Fruit fly (Drosophila melanogaster) whole organism, embryonic: ENCODE results near the gene CG32645.
A peak's percentile ranks its signal among the peaks of the same experiment; 100 is the strongest.

Experiments
- Awh ChIP-seq: fragments of 200-800 bp; sonication (Bioruptor generic); IDR thresholded peaks from 2 replicates; pipeline ENCODE4, ENCODE4 v1.3.6; 2022; ENCODE audit warnings: missing biosample characterization, missing genetic modification characterization
- CG10267 ChIP-seq: fragments of 200-800 bp; sonication (Bioruptor generic); optimal IDR thresholded peaks from 2 replicates; lab custom pipeline; 2018; ENCODE audit warnings: missing biosample characterization, mild to moderate bottlenecking, missing genetic modification characterization, moderate library complexity
- CG12659 ChIP-seq: fragments of 200-800 bp; sonication (Bioruptor generic); optimal IDR thresholded peaks from 3 replicates; lab custom pipeline; 2017; ENCODE audit warnings: mild to moderate bottlenecking, missing biosample characterization, missing genetic modification reagents, missing genetic modification characterization
- CG16813 ChIP-seq: fragments of 200-800 bp; sonication (Bioruptor generic); IDR thresholded peaks from 3 replicates; pipeline ENCODE4 v1.3.6; 2022; ENCODE audit warnings: missing biosample characterization, missing genetic modification characterization; ENCODE audit not compliant: partially characterized antibody
- CG16815 ChIP-seq: fragments of 200-800 bp; sonication (Bioruptor generic); optimal IDR thresholded peaks from 3 replicates; lab custom pipeline; 2017; ENCODE audit warnings: missing biosample characterization, mild to moderate bottlenecking, missing genetic modification characterization
- CG18476 ChIP-seq: fragments of 200-800 bp; sonication (Bioruptor generic); optimal IDR thresholded peaks from 2 replicates; lab custom pipeline; 2016; ENCODE audit warnings: missing biosample characterization, mild to moderate bottlenecking, missing genetic modification characterization
- CG18619 ChIP-seq: fragments of 200-800 bp; sonication (Bioruptor generic); optimal IDR thresholded peaks from 3 replicates; lab custom pipeline; 2017; ENCODE audit warnings: missing biosample characterization, mild to moderate bottlenecking, missing genetic modification characterization
- CG2116 ChIP-seq: fragments of 200-800 bp; sonication (Bioruptor generic); optimal IDR thresholded peaks from 3 replicates; lab custom pipeline; 2018; ENCODE audit warnings: missing biosample characterization, mild to moderate bottlenecking, missing genetic modification characterization
- CG34376 ChIP-seq: fragments of 200-800 bp; sonication (Bioruptor generic); optimal IDR thresholded peaks from 2 replicates; lab custom pipeline; 2018; ENCODE audit warnings: missing biosample characterization, mild to moderate bottlenecking, missing genetic modification characterization
- CG3726 ChIP-seq: fragments of 200-800 bp; sonication (Bioruptor generic); IDR thresholded peaks from 3 replicates; pipeline ENCODE4, ENCODE4 v1.3.6; 2022; ENCODE audit warnings: missing biosample characterization, missing genetic modification characterization
- CG3995 ChIP-seq: fragments of 200-800 bp; sonication (Bioruptor generic); optimal IDR thresholded peaks from 3 replicates; lab custom pipeline; 2016; ENCODE audit warnings: missing biosample characterization, missing genetic modification characterization
- CG43689 ChIP-seq: fragments of 200-800 bp; sonication (Bioruptor generic); IDR thresholded peaks from 2 replicates; pipeline ENCODE4 v1.3.6; 2022; ENCODE audit warnings: missing biosample characterization, missing genetic modification characterization
- CG4617 ChIP-seq: fragments of 200-800 bp; sonication (Bioruptor generic); optimal IDR thresholded peaks from 3 replicates; lab custom pipeline; 2016; ENCODE audit warnings: missing biosample characterization, missing genetic modification characterization, borderline replicate concordance
- CG5953 ChIP-seq: fragments of 200-800 bp; sonication (Bioruptor generic); IDR thresholded peaks from 2 replicates; pipeline ENCODE4 v1.3.6; 2022; ENCODE audit warnings: missing biosample characterization, missing genetic modification characterization
- CG6854 ChIP-seq: fragments of 200-800 bp; sonication (Bioruptor generic); optimal IDR thresholded peaks from 3 replicates; lab custom pipeline; 2017; ENCODE audit warnings: missing biosample characterization, mild to moderate bottlenecking, missing genetic modification characterization
- CG7271 ChIP-seq: fragments of 200-800 bp; sonication (Bioruptor generic); optimal IDR thresholded peaks from 2 replicates; lab custom pipeline; 2018; ENCODE audit warnings: missing biosample characterization, mild to moderate bottlenecking, missing genetic modification characterization, moderate library complexity
- CG7556 ChIP-seq: fragments of 200-800 bp; sonication (Bioruptor generic); optimal IDR thresholded peaks from 2 replicates; lab custom pipeline; 2017; ENCODE audit warnings: missing biosample characterization, mild to moderate bottlenecking, missing genetic modification characterization
- CG8290 ChIP-seq, 3 experiments: fragments of 200-800 bp; sonication (Bioruptor generic); optimal IDR thresholded peaks; 2 replicates each; lab custom pipeline; 2016 to 2019; ENCODE audit warnings: missing biosample characterization in 3 of 3, missing genetic modification characterization in 3 of 3, mild to moderate bottlenecking in 2 of 3, moderate library complexity in 1 of 3
- CG9797 ChIP-seq: fragments of 200-800 bp; sonication (Bioruptor generic); optimal IDR thresholded peaks from 3 replicates; lab custom pipeline; 2018; ENCODE audit warnings: missing biosample characterization, mild to moderate bottlenecking, missing genetic modification characterization
- Drgx ChIP-seq: fragments of 200-800 bp; sonication (Bioruptor generic); IDR thresholded peaks from 2 replicates; pipeline ENCODE4 v1.3.6; 2022; ENCODE audit warnings: missing biosample characterization, missing genetic modification characterization
- H2.0 ChIP-seq: fragments of 200-800 bp; sonication (Bioruptor generic); IDR thresholded peaks from 2 replicates; pipeline ENCODE4 v1.3.6; 2022; ENCODE audit warnings: missing biosample characterization, missing genetic modification characterization
- HLH54F ChIP-seq: fragments of 200-800 bp; sonication (Bioruptor generic); optimal IDR thresholded peaks from 3 replicates; lab custom pipeline; 2016; ENCODE audit warnings: missing biosample characterization, missing genetic modification characterization
- Mes4 ChIP-seq: fragments of 200-800 bp; sonication (Bioruptor generic); optimal IDR thresholded peaks from 2 replicates; lab custom pipeline; 2016; ENCODE audit warnings: missing biosample characterization, missing genetic modification characterization
- Optix ChIP-seq: fragments of 200-800 bp; sonication (Bioruptor generic); IDR thresholded peaks from 3 replicates; pipeline ENCODE4 v1.3.6; 2022; ENCODE audit warnings: missing biosample characterization, missing genetic modification characterization
- Scr ChIP-seq: fragments of 200-800 bp; sonication (Bioruptor generic); IDR thresholded peaks from 2 replicates; pipeline ENCODE4 v1.3.6; 2022; ENCODE audit warnings: missing biosample characterization, missing genetic modification characterization; ENCODE audit not compliant: partially characterized antibody
- Sry-β ChIP-seq: fragments of 200-800 bp; sonication (Bioruptor generic); optimal IDR thresholded peaks from 2 replicates; lab custom pipeline; 2018; ENCODE audit warnings: missing biosample characterization, mild to moderate bottlenecking, missing genetic modification characterization, moderate library complexity
- Sry-δ ChIP-seq: fragments of 200-800 bp; sonication (Bioruptor generic); optimal IDR thresholded peaks from 2 replicates; lab custom pipeline; 2016; ENCODE audit warnings: missing biosample characterization, missing genetic modification characterization
- Ssrp ChIP-seq: fragments of 200-800 bp; sonication (Bioruptor generic); optimal IDR thresholded peaks from 2 replicates; lab custom pipeline; 2018; ENCODE audit warnings: missing biosample characterization, mild to moderate bottlenecking, missing genetic modification characterization, moderate library complexity
- TFAM ChIP-seq: fragments of 200-800 bp; sonication (Bioruptor generic); optimal IDR thresholded peaks from 2 replicates; lab custom pipeline; 2017; ENCODE audit warnings: missing biosample characterization, missing genetic modification characterization, inconsistent platforms
- Trl ChIP-seq, 3 experiments: fragments of >200 bp in 2 of 3; fragments of 200-800 bp in 1 of 3; sonication (Bioruptor generic) in 1 of 3; optimal IDR thresholded peaks; 2 replicates in 1 of 3; 3 replicates in 2 of 3; lab custom pipeline; 2016 to 2017; ENCODE audit warnings: missing biosample characterization in 1 of 3, missing genetic modification characterization in 1 of 3
- Vsx1 ChIP-seq: fragments of 200-800 bp; sonication (Bioruptor generic); optimal IDR thresholded peaks from 2 replicates; lab custom pipeline; 2017; ENCODE audit warnings: missing biosample characterization, mild to moderate bottlenecking, missing genetic modification characterization, missing genetic modification reagents
- YL-1 ChIP-seq: fragments of 200-800 bp; sonication (Bioruptor generic); optimal IDR thresholded peaks from 3 replicates; lab custom pipeline; 2017; ENCODE audit warnings: missing biosample characterization, mild to moderate bottlenecking, missing genetic modification characterization
- ac ChIP-seq: fragments of 200-800 bp; sonication (Bioruptor generic); optimal IDR thresholded peaks from 3 replicates; lab custom pipeline; 2017; ENCODE audit warnings: missing biosample characterization, mild to moderate bottlenecking, missing genetic modification characterization
- ase ChIP-seq: fragments of 200-800 bp; sonication (Bioruptor generic); IDR thresholded peaks from 3 replicates; pipeline ENCODE4 v1.3.6; 2022; ENCODE audit warnings: missing biosample characterization, missing genetic modification characterization
- ato ChIP-seq: fragments of 200-800 bp; sonication (Bioruptor generic); IDR thresholded peaks from 2 replicates; pipeline ENCODE4 v1.3.6; 2022; ENCODE audit warnings: missing biosample characterization, missing genetic modification characterization; ENCODE audit not compliant: partially characterized antibody
- corto ChIP-seq: fragments of 200-800 bp; sonication (Bioruptor generic); optimal IDR thresholded peaks from 2 replicates; lab custom pipeline; 2016; ENCODE audit warnings: missing biosample characterization, mild to moderate bottlenecking, missing genetic modification characterization, moderate library complexity
- croc ChIP-seq: fragments of 200-800 bp; sonication (Bioruptor generic); conservative IDR thresholded peaks from 3 replicates; pipeline ENCODE4 v1.3.6; 2022; ENCODE audit warnings: missing biosample characterization, missing genetic modification characterization
- cwo ChIP-seq: fragments of 200-800 bp; sonication (Bioruptor generic); optimal IDR thresholded peaks from 3 replicates; lab custom pipeline; 2017; ENCODE audit warnings: missing biosample characterization, missing genetic modification characterization, mild to moderate bottlenecking, moderate library complexity, missing genetic modification reagents
- danr ChIP-seq: fragments of 200-800 bp; sonication (Bioruptor generic); IDR thresholded peaks from 2 replicates; pipeline ENCODE4 v1.3.6; 2022; ENCODE audit warnings: missing biosample characterization, missing genetic modification characterization
- dati ChIP-seq: fragments of 200-800 bp; sonication (Bioruptor generic); IDR thresholded peaks from 2 replicates; pipeline ENCODE4 v1.3.6; 2022; ENCODE audit warnings: missing biosample characterization, missing genetic modification characterization
- disco-r ChIP-seq: fragments of 200-800 bp; sonication (Bioruptor generic); optimal IDR thresholded peaks from 2 replicates; lab custom pipeline; 2016; ENCODE audit warnings: missing biosample characterization, missing genetic modification characterization
- dmrt99B ChIP-seq: fragments of 200-800 bp; sonication (Bioruptor generic); optimal IDR thresholded peaks from 2 replicates; lab custom pipeline; 2018; ENCODE audit warnings: missing biosample characterization, mild to moderate bottlenecking, missing genetic modification characterization, moderate library complexity
- grau ChIP-seq: fragments of 200-800 bp; optimal IDR thresholded peaks from 3 replicates; lab custom pipeline; 2019; ENCODE audit warnings: missing biosample characterization, mild to moderate bottlenecking, missing genetic modification characterization, moderate library complexity
- grn ChIP-seq: fragments of 200-800 bp; sonication (Bioruptor generic); optimal IDR thresholded peaks from 3 replicates; lab custom pipeline; 2017; ENCODE audit warnings: missing biosample characterization, missing genetic modification characterization
- mld ChIP-seq: fragments of 200-800 bp; sonication (Bioruptor generic); IDR thresholded peaks from 3 replicates; pipeline ENCODE4 v1.3.6; 2022; ENCODE audit warnings: missing biosample characterization, missing genetic modification characterization; ENCODE audit not compliant: partially characterized antibody
- psq ChIP-seq: fragments of 200-800 bp; sonication (Bioruptor generic); optimal IDR thresholded peaks from 2 replicates; lab custom pipeline; 2017; ENCODE audit warnings: missing biosample characterization, missing genetic modification characterization
- row ChIP-seq: fragments of 200-800 bp; sonication (Bioruptor generic); IDR thresholded peaks from 3 replicates; pipeline ENCODE4 v1.3.6; 2022; ENCODE audit warnings: missing biosample characterization, missing genetic modification characterization
- scrt ChIP-seq: fragments of 200-800 bp; sonication (Bioruptor generic); optimal IDR thresholded peaks from 2 replicates; lab custom pipeline; 2018; ENCODE audit warnings: missing biosample characterization, mild to moderate bottlenecking, missing genetic modification characterization, moderate library complexity
- slp2 ChIP-seq: fragments of 200-800 bp; sonication (Bioruptor generic); optimal IDR thresholded peaks from 2 replicates; lab custom pipeline; 2016; ENCODE audit warnings: missing biosample characterization, missing genetic modification characterization
- yki ChIP-seq: fragments of >200 bp; optimal IDR thresholded peaks from 3 replicates; lab custom pipeline; 2018

Gene CG32645

DNA sequence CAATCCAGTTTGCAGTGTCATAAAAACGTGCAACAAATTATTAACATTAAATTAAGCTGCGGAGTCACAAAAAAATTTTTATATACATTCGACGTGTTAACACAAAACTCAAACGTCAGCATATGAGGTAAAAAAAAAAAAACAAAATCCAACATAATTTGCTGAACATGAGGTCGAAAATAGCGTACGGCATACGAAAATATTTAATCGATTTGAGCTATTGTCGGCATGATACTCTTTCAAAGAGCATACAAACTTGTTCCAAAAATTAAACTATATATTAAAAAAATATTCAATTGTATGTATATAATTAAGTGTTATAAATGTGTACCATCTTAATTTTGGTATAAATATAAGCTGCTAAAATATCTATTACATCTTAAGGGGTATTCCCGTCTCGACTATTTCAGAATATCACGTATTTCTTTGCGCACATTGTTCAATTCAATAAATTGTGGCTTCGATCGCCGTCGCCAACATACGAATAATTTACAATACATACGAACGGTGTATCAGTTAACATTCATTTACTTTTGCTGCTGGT lies 29.3 kb upstream of the CG32645 start (continued):
- TF ChIP-seq corto (GFP tag; lab: Kevin White, UChicago), result no peak
- TF ChIP-seq CG3726, result no peak
- TF ChIP-seq CG5953 (GFP tag; lab: Robert Waterston, UW), result no peak
- TF ChIP-seq Mes4 (GFP tag; lab: Kevin White, UChicago), result no peak
- no peak for TF ChIP-seq danr
- peak; percentile 37 for TF ChIP-seq CG10267 (tag; lab: Kevin White, UChicago)
- TF ChIP-seq CG18619 (GFP tag; lab: Kevin White, UChicago), result no peak
- TF ChIP-seq Optix (GFP tag; lab: Robert Waterston, UW), result no peak
- TF ChIP-seq TFAM (GFP tag; lab: Kevin White, UChicago), result no peak
- TF ChIP-seq CG34376, result no peak
- no peak for TF ChIP-seq Vsx1
- peak; percentile 67 for TF ChIP-seq grau (tag; lab: Kevin White, UChicago)
- TF ChIP-seq CG3995 (GFP tag; lab: Kevin White, UChicago), result no peak
- TF ChIP-seq CG16815 (GFP tag; lab: Kevin White, UChicago), result no peak
- no peak for TF ChIP-seq CG9797 (GFP tag; lab: Kevin White, UChicago)
- no peak for TF ChIP-seq scrt (GFP tag; lab: Kevin White, UChicago)
- no peak for TF ChIP-seq Drgx
- TF ChIP-seq mld, result no peak
- no peak for TF ChIP-seq ato (GFP tag; lab: Robert Waterston, UW)
- 0 out of 3 replicates have a peak, but pooled peaks have one; percentile 31 for TF ChIP-seq ase (GFP tag; lab: Robert Waterston, UW)
- TF ChIP-seq YL-1 (GFP tag; lab: Kevin White, UChicago), result no peak
- no peak for TF ChIP-seq croc
- TF ChIP-seq Sry-β (GFP tag; lab: Kevin White, UChicago), result no peak
- TF ChIP-seq CG43689, result 0 out of 2 replicates have a peak, but pooled peaks have one; percentile 13
- TF ChIP-seq cwo (GFP tag; lab: Kevin White, UChicago), result peak; percentile 46
- TF ChIP-seq CG2116, result no peak
- TF ChIP-seq CG8290 (GFP tag; optimal IDR thresholded peaks at IDR 0.05; lab: Kevin White, UChicago), result no peak
- TF ChIP-seq CG8290 (tag; optimal IDR thresholded peaks at IDR 0.05; lab: Kevin White, UChicago), result no peak
- no peak for TF ChIP-seq disco-r (GFP tag; lab: Kevin White, UChicago)
- peak; percentile 39 for TF ChIP-seq CG12659 (GFP tag; lab: Kevin White, UChicago)
- TF ChIP-seq CG7271, result no peak
- TF ChIP-seq CG6854 (GFP tag; lab: Kevin White, UChicago), result no peak
- no peak for TF ChIP-seq ac (GFP tag; lab: Kevin White, UChicago)
- TF ChIP-seq CG7556 (GFP tag; lab: Kevin White, UChicago), result peak; percentile 45
- TF ChIP-seq HLH54F (GFP tag; lab: Kevin White, UChicago), result no peak
- TF ChIP-seq CG18476 (GFP tag; lab: Kevin White, UChicago), result no peak
- peak; percentile 81 for TF ChIP-seq row (GFP tag; lab: Robert Waterston, UW)
- TF ChIP-seq Awh (GFP tag; lab: Robert Waterston, UW), result peak; percentile 69
- TF ChIP-seq CG16813, result no peak
- TF ChIP-seq Scr (GFP tag; lab: Robert Waterston, UW), result no peak
- no peak for TF ChIP-seq yki
- peak; percentile 62 for TF ChIP-seq dmrt99B (tag; lab: Kevin White, UChicago)
- no peak for TF ChIP-seq Trl (optimal IDR thresholded peaks at IDR 0.05; lab: Kevin White, UChicago)
- no peak for TF ChIP-seq Trl (GFP tag; optimal IDR thresholded peaks at IDR 0.05; lab: Kevin White, UChicago)
- no peak for TF ChIP-seq dati (GFP tag; lab: Robert Waterston, UW)
- TF ChIP-seq CG4617 (GFP tag; lab: Kevin White, UChicago), result no peak
- peak; percentile 47 for TF ChIP-seq H2.0 (GFP tag; lab: Robert Waterston, UW)
- TF ChIP-seq Sry-δ (GFP tag; lab: Kevin White, UChicago), result no peak
- no peak for TF ChIP-seq psq
- no peak for TF ChIP-seq grn (GFP tag; lab: Kevin White, UChicago)
- TF ChIP-seq slp2 (GFP tag; lab: Kevin White, UChicago), result no peak
- TF ChIP-seq Ssrp (tag; lab: Kevin White, UChicago), result peak; percentile 22
